Worm (Caenorhabditis elegans) whole organism, L3 larva: ENCODE measurements around the gene cutl-5.

ENCODE experiments used
- R02D3.7 ChIP-seq: fragments of 150-350 bp; optimal IDR thresholded peaks from 2 replicates; lab custom pipeline; 2014; ENCODE audit warnings: missing biosample characterization, missing genetic modification characterization
- ama-1 ChIP-seq: fragments of 150-350 bp; optimal IDR thresholded peaks from 2 replicates; lab custom pipeline; 2018
- ceh-16 ChIP-seq: sonication (generic microtip); optimal IDR thresholded peaks from 2 replicates; lab custom pipeline; 2017; ENCODE audit warnings: missing biosample characterization, missing genetic modification characterization
- ceh-28 ChIP-seq: fragments of 150-350 bp; optimal IDR thresholded peaks from 2 replicates; lab custom pipeline; 2014; ENCODE audit warnings: missing biosample characterization, missing genetic modification reagents, missing genetic modification characterization
- ceh-82 ChIP-seq: fragments of 150-350 bp; optimal IDR thresholded peaks from 2 replicates; lab custom pipeline; 2014; ENCODE audit warnings: missing biosample characterization, missing genetic modification characterization
- egl-27 ChIP-seq: sonication (generic microtip); optimal IDR thresholded peaks from 4 replicates; lab custom pipeline; 2017; ENCODE audit warnings: missing biosample characterization, missing genetic modification reagents, missing genetic modification characterization
- elt-3 ChIP-seq, 3 experiments: fragments of 150-350 bp in 1 of 3; sonication (generic microtip) in 2 of 3; optimal IDR thresholded peaks; 2 replicates in 2 of 3; 4 replicates in 1 of 3; lab custom pipeline; 2014 to 2017; ENCODE audit warnings: missing biosample characterization in 3 of 3, missing genetic modification characterization in 3 of 3
- eor-1 ChIP-seq, 2 experiments: fragments of 150-350 bp; optimal IDR thresholded peaks; 2 replicates each; lab custom pipeline; 2014 to 2018; ENCODE audit warnings: missing biosample characterization in 2 of 2, missing genetic modification characterization in 2 of 2
- fkh-10 ChIP-seq: sonication (generic microtip); optimal IDR thresholded peaks from 2 replicates; lab custom pipeline; 2017; ENCODE audit warnings: missing biosample characterization, missing genetic modification reagents, missing genetic modification characterization
- fkh-2 ChIP-seq: fragments of 150-350 bp; optimal IDR thresholded peaks from 2 replicates; lab custom pipeline; 2014; ENCODE audit warnings: missing biosample characterization, missing genetic modification reagents, missing genetic modification characterization
- fos-1 ChIP-seq: fragments of 150-350 bp; optimal IDR thresholded peaks from 2 replicates; lab custom pipeline; 2014; ENCODE audit warnings: missing biosample characterization, missing genetic modification characterization
- hmg-11 ChIP-seq: sonication (generic microtip); optimal IDR thresholded peaks from 2 replicates; lab custom pipeline; 2016; ENCODE audit warnings: missing genetic modification characterization, missing compliant biosample characterization
- jun-1 ChIP-seq: fragments of 150-350 bp; optimal IDR thresholded peaks from 2 replicates; lab custom pipeline; 2014; ENCODE audit warnings: missing biosample characterization, missing genetic modification reagents, missing genetic modification characterization
- lin-15B ChIP-seq: fragments of 150-350 bp; optimal IDR thresholded peaks from 2 replicates; lab custom pipeline; 2014; ENCODE audit warnings: missing biosample characterization, missing genetic modification characterization
- lin-39 ChIP-seq: fragments of 150-350 bp; optimal IDR thresholded peaks from 2 replicates; lab custom pipeline; 2018; ENCODE audit warnings: missing biosample characterization, missing genetic modification reagents, missing genetic modification characterization
- lsy-12 ChIP-seq: sonication (generic microtip); optimal IDR thresholded peaks from 2 replicates; lab custom pipeline; 2016; ENCODE audit warnings: mild to moderate bottlenecking, missing genetic modification characterization, missing compliant biosample characterization
- mdl-1 ChIP-seq: fragments of 150-350 bp; optimal IDR thresholded peaks from 2 replicates; lab custom pipeline; 2014; ENCODE audit warnings: missing biosample characterization, missing genetic modification characterization
- mml-1 ChIP-seq: fragments of 150-350 bp; sonication (generic microtip); optimal IDR thresholded peaks from 3 replicates; lab custom pipeline; 2014; ENCODE audit warnings: missing biosample characterization, missing genetic modification characterization
- nfya-1 ChIP-seq: sonication (generic microtip); optimal IDR thresholded peaks from 2 replicates; lab custom pipeline; 2017; ENCODE audit warnings: missing genetic modification characterization, mild to moderate bottlenecking, missing compliant biosample characterization, antibody characterized with exemption, moderate library complexity; ENCODE audit not compliant: insufficient read depth
- nhr-23 ChIP-seq: fragments of 150-350 bp; optimal IDR thresholded peaks from 2 replicates; lab custom pipeline; 2014; ENCODE audit warnings: missing biosample characterization, missing genetic modification reagents, missing genetic modification characterization
- nhr-237 ChIP-seq: fragments of 150-350 bp; optimal IDR thresholded peaks from 2 replicates; lab custom pipeline; 2014; ENCODE audit warnings: missing biosample characterization, missing genetic modification characterization
- nhr-25 ChIP-seq: sonication (generic microtip); optimal IDR thresholded peaks from 2 replicates; lab custom pipeline; 2017; ENCODE audit warnings: missing biosample characterization, missing genetic modification characterization
- nhr-28 ChIP-seq: fragments of 150-350 bp; optimal IDR thresholded peaks from 2 replicates; lab custom pipeline; 2014; ENCODE audit warnings: missing biosample characterization, missing genetic modification characterization
- nhr-43 ChIP-seq: sonication (generic microtip); optimal IDR thresholded peaks from 2 replicates; lab custom pipeline; 2016; ENCODE audit warnings: mild to moderate bottlenecking, missing genetic modification characterization, missing compliant biosample characterization; ENCODE audit not compliant: poor library complexity, severe bottlenecking
- nhr-67 ChIP-seq: fragments of 150-350 bp; optimal IDR thresholded peaks from 2 replicates; lab custom pipeline; 2014; ENCODE audit warnings: missing biosample characterization, missing genetic modification characterization
- nhr-76 ChIP-seq: fragments of 150-350 bp; sonication (generic microtip); optimal IDR thresholded peaks from 5 replicates; lab custom pipeline; 2014; ENCODE audit warnings: missing biosample characterization, missing genetic modification characterization
- nhr-77 ChIP-seq: fragments of 150-350 bp; optimal IDR thresholded peaks from 2 replicates; lab custom pipeline; 2014; ENCODE audit warnings: missing biosample characterization, missing genetic modification characterization
- sea-2 ChIP-seq: fragments of 150-350 bp; sonication (generic microtip); optimal IDR thresholded peaks from 4 replicates; lab custom pipeline; 2014; ENCODE audit warnings: missing biosample characterization, missing genetic modification reagents, missing genetic modification characterization
- skn-1 ChIP-seq: fragments of 150-350 bp; optimal IDR thresholded peaks from 2 replicates; lab custom pipeline; 2014; ENCODE audit warnings: missing biosample characterization, missing genetic modification characterization
- snpc-4 ChIP-seq: fragments of 150-350 bp; optimal IDR thresholded peaks from 2 replicates; lab custom pipeline; 2014; ENCODE audit warnings: missing biosample characterization, missing genetic modification characterization
- tbx-2 ChIP-seq: sonication (generic microtip); optimal IDR thresholded peaks from 2 replicates; lab custom pipeline; 2016; ENCODE audit warnings: mild to moderate bottlenecking, missing genetic modification characterization, missing compliant biosample characterization
- unc-39 ChIP-seq: sonication (generic microtip); optimal IDR thresholded peaks from 4 replicates; lab custom pipeline; 2017; ENCODE audit warnings: missing biosample characterization, missing genetic modification characterization
- unc-62 ChIP-seq: fragments of 150-350 bp; sonication (generic microtip); optimal IDR thresholded peaks from 4 replicates; lab custom pipeline; 2014; ENCODE audit warnings: missing biosample characterization, missing genetic modification reagents, missing genetic modification characterization
- zag-1 ChIP-seq: fragments of 150-350 bp; optimal IDR thresholded peaks from 2 replicates; lab custom pipeline; 2014; ENCODE audit warnings: missing biosample characterization, missing genetic modification characterization
- ztf-11 ChIP-seq: fragments of 150-350 bp; optimal IDR thresholded peaks from 2 replicates; lab custom pipeline; 2014; ENCODE audit warnings: missing biosample characterization, missing genetic modification characterization
- ztf-4 ChIP-seq: fragments of 150-350 bp; optimal IDR thresholded peaks from 2 replicates; lab custom pipeline; 2014; ENCODE audit warnings: missing biosample characterization, missing genetic modification characterization

Gene cutl-5

ce11 chrII:7122661-7123418, 7.1 kb upstream of the cutl-5 start, which contains the start of gene F10E7.11:
Gene F10E7.11 (minus strand): TSS chrII:7122892.
- no peak for TF ChIP-seq ztf-11 (tag; lab: Kevin White, UChicago)
- TF ChIP-seq nfya-1: peak; percentile 11
- TF ChIP-seq lin-15B (tag; lab: Kevin White, UChicago): peak; percentile 2

- no peak for TF ChIP-seq mml-1 (tag; lab: Kevin White, UChicago)
Observed at ce11 chrII:7121762-7122292, 6.1 kb upstream of the cutl-5 start, which contains the start of gene F10E7.2. Gene F10E7.2 (plus strand): TSS chrII:7122242.

ce11 chrII:7119525-7119924, 3.8 kb upstream of the cutl-5 start:
- no peak for TF ChIP-seq nhr-43 (tag; lab: Kevin White, UChicago)
- TF ChIP-seq tbx-2 (tag; lab: Kevin White, UChicago): no peak
- no peak for TF ChIP-seq nhr-25 (tag; lab: Kevin White, UChicago)
- no peak for TF ChIP-seq mdl-1
- no peak for TF ChIP-seq ceh-28 (tag; lab: Kevin White, UChicago)
- TF ChIP-seq ztf-11 (tag; lab: Kevin White, UChicago): no peak
- no peak for TF ChIP-seq zag-1
- TF ChIP-seq nhr-237: no peak
- no peak for TF ChIP-seq ama-1 (lab: Kevin White, UChicago)
- no peak for TF ChIP-seq nhr-28 (tag; lab: Kevin White, UChicago)
- no peak for TF ChIP-seq snpc-4
- TF ChIP-seq jun-1: no peak
- TF ChIP-seq skn-1 (tag; lab: Kevin White, UChicago): no peak

ce11 chrII:7116350-7116749, 644 bp upstream of the cutl-5 start, which contains the start of gene spon-1:
Gene spon-1 (plus strand): TSS chrII:7116557.
- no peak for TF ChIP-seq R02D3.7 (tag; lab: Kevin White, UChicago)
- no peak for TF ChIP-seq unc-39 (tag; lab: Kevin White, UChicago)
- no peak for TF ChIP-seq elt-3 (tag; optimal IDR thresholded peaks at IDR 0.05; lab: Kevin White, UChicago)
- no peak for TF ChIP-seq nhr-77 (tag; lab: Kevin White, UChicago)
- TF ChIP-seq egl-27 (tag; lab: Kevin White, UChicago): no peak
- TF ChIP-seq tbx-2 (tag; lab: Kevin White, UChicago): no peak
- TF ChIP-seq sea-2 (GFP tag; lab: Kevin White, UChicago): no peak
- no peak for TF ChIP-seq ztf-4 (tag; lab: Kevin White, UChicago)
- no peak for TF ChIP-seq nhr-76
- no peak for TF ChIP-seq nhr-43 (tag; lab: Kevin White, UChicago)
- no peak for TF ChIP-seq mdl-1
- no peak for TF ChIP-seq ztf-11 (tag; lab: Kevin White, UChicago)

- TF ChIP-seq nfya-1 (no peak), unc-62 (no peak), lin-39 (tag; lab: Kevin White, UChicago) (no peak), ztf-11 (tag; lab: Kevin White, UChicago) (no peak), mdl-1 (no peak), hmg-11 (tag; lab: Kevin White, UChicago) (no peak), nhr-28 (tag; lab: Kevin White, UChicago) (no peak), fos-1 (tag; lab: Kevin White, UChicago) (no peak)
Observed at ce11 chrII:7112780-7113179, 2.9 kb downstream of the cutl-5 start, which contains the start of gene F10E7.6. Gene F10E7.6 (plus strand): TSS chrII:7113080.

- no peak for TF ChIP-seq hmg-11 (tag; lab: Kevin White, UChicago)
- no peak for TF ChIP-seq nhr-25 (tag; lab: Kevin White, UChicago)
- TF ChIP-seq fkh-2 (tag; lab: Kevin White, UChicago): no peak
- no peak for TF ChIP-seq nhr-23 (tag; lab: Kevin White, UChicago)
- peak; percentile 48 for TF ChIP-seq lin-15B (tag; lab: Kevin White, UChicago)
- no peak for TF ChIP-seq nhr-67 (tag; lab: Kevin White, UChicago)
- peak; percentile 27 for TF ChIP-seq lin-39 (tag; lab: Kevin White, UChicago)
- TF ChIP-seq eor-1 (tag; optimal IDR thresholded peaks at IDR 0.05; lab: Kevin White, UChicago): no peak
- peak; percentile 13 for TF ChIP-seq nhr-43 (tag; lab: Kevin White, UChicago)
- TF ChIP-seq nhr-77 (tag; lab: Kevin White, UChicago): no peak
- TF ChIP-seq zag-1: no peak
- no peak for TF ChIP-seq mml-1 (tag; lab: Kevin White, UChicago)
- peak; percentile 1 for TF ChIP-seq fkh-10
- TF ChIP-seq ceh-16 (tag; lab: Kevin White, UChicago): no peak
- no peak for TF ChIP-seq jun-1
- TF ChIP-seq tbx-2 (tag; lab: Kevin White, UChicago): no peak
- TF ChIP-seq ztf-11 (tag; lab: Kevin White, UChicago): no peak
- TF ChIP-seq lsy-12 (tag; lab: Kevin White, UChicago): no peak
- TF ChIP-seq ceh-82 (tag; lab: Kevin White, UChicago): peak; percentile 11
- no peak for TF ChIP-seq R02D3.7 (tag; lab: Kevin White, UChicago)
- TF ChIP-seq snpc-4: peak; percentile 41
- TF ChIP-seq skn-1 (tag; lab: Kevin White, UChicago): peak; percentile 3
- no peak for TF ChIP-seq ama-1 (lab: Kevin White, UChicago)
- peak; percentile 81 for TF ChIP-seq nfya-1
- TF ChIP-seq, all 47 proteins: peak for 8
Observed at ce11 chrII:7111657-7112049, 4.1 kb downstream of the cutl-5 start, which contains the start of gene F10E7.5. Gene F10E7.5 (plus strand): TSS chrII:7111978.
